Worm (Caenorhabditis elegans): ENCODE results near the gene K10H10.10.

K10H10.10 gene

DNA sequence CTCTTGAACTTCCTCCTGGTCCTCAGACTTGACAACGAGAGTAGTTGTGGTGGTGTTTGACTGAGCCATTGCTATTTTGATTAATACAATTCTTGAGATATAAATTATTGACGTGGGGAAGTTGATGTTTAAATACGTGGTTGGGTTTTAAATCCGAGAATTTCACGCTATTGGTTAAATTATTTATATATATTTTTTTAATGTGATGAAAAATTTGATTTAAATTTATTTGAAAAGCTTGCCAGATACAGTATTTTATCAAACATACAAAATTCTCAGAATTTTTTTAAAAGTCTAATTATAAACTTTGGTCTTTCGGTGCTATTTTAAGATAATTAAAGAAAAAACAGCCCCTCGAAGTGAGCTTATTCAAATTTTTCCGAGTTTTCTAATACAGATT, at the start of gene K10H10.10, which contains the start of gene K10H10.7:
Gene K10H10.10, plus strand, starts transcription at position 204 of the 400 bp plus-strand sequence.
Gene K10H10.7, minus strand, starts transcription at position 101 of the 400 bp plus-strand sequence.
- TF ChIP-seq klf-2 (GFP tag; conservative IDR thresholded peaks at IDR 0.05) (no peak), ztf-23 (GFP tag; IDR thresholded peaks at IDR 0.05) (no peak), ref-1 (GFP tag; conservative IDR thresholded peaks at IDR 0.05) (no peak), T22C8.4 (GFP tag; IDR thresholded peaks at IDR 0.05) (no peak), tab-1 (GFP tag; IDR thresholded peaks at IDR 0.05) (no peak), flt-1 (GFP tag; IDR thresholded peaks at IDR 0.05) (no peak), ztf-29 (GFP tag; IDR thresholded peaks at IDR 0.05) (no peak), cog-1 (tag; optimal IDR thresholded peaks at IDR 0.05) (no peak), med-1 (GFP tag; optimal IDR thresholded peaks at IDR 0.05; ENCODE audit: insufficient read depth) (no peak)

DNA sequence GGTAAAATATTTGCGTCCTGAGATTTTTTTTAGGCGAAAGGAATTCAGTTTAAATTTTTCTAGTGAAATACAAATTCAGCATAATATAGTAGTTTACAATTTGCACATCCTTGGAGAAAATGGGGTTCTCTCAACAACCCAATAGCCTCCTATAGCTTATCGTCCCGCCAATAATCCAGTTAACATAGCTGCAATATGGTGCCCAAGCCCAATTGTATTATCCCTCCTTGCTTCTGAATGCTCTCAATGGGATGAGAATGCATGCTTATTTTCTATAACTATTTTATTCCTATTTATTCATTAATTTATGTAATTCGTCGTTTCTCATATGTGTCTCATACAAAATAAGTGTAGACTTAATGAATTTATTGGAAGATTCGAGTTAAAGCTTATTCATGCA, 37.5 kb upstream of the K10H10.10 start:
- TF ChIP-seq med-1 (GFP tag; optimal IDR thresholded peaks at IDR 0.05; ENCODE audit: insufficient read depth) = no peak
- no peak for TF ChIP-seq klf-2 (GFP tag; conservative IDR thresholded peaks at IDR 0.05)
- no peak for TF ChIP-seq ztf-29 (GFP tag; IDR thresholded peaks at IDR 0.05)
- no peak for TF ChIP-seq ref-1 (GFP tag; conservative IDR thresholded peaks at IDR 0.05)
- no peak for TF ChIP-seq ztf-23 (GFP tag; IDR thresholded peaks at IDR 0.05)
- no peak for TF ChIP-seq cog-1 (tag; optimal IDR thresholded peaks at IDR 0.05)
- no peak for TF ChIP-seq T22C8.4 (GFP tag; IDR thresholded peaks at IDR 0.05)
- no peak for TF ChIP-seq tab-1 (GFP tag; IDR thresholded peaks at IDR 0.05)
- no peak for TF ChIP-seq flt-1 (GFP tag; IDR thresholded peaks at IDR 0.05)

DNA sequence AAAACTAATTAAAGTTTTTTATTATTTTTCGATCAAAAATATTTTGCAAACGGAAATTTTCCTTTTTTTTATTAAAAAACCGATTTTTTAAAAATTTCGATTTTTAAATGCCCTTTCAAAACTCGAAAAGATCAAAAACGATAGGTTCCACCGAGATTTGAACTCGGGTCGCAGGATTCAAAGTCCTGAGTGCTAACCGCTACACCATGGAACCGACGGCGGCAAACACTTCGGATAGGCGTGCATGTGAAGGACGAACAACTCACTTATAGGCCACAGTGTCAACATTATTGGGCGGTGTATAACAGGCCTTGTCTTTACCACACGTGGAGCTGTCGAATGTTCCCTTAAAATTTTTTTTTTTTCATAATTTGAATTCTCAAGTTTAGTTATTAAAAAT, 32.9 kb upstream of the K10H10.10 start:
- TF ChIP-seq tab-1 (GFP tag; IDR thresholded peaks at IDR 0.05) (peak; percentile 64; the same call in 1 of the 2 replicates), med-1 (GFP tag; optimal IDR thresholded peaks at IDR 0.05; ENCODE audit: insufficient read depth) (no peak), ztf-23 (GFP tag; IDR thresholded peaks at IDR 0.05) (no peak), flt-1 (GFP tag; IDR thresholded peaks at IDR 0.05) (peak; percentile 81)

DNA sequence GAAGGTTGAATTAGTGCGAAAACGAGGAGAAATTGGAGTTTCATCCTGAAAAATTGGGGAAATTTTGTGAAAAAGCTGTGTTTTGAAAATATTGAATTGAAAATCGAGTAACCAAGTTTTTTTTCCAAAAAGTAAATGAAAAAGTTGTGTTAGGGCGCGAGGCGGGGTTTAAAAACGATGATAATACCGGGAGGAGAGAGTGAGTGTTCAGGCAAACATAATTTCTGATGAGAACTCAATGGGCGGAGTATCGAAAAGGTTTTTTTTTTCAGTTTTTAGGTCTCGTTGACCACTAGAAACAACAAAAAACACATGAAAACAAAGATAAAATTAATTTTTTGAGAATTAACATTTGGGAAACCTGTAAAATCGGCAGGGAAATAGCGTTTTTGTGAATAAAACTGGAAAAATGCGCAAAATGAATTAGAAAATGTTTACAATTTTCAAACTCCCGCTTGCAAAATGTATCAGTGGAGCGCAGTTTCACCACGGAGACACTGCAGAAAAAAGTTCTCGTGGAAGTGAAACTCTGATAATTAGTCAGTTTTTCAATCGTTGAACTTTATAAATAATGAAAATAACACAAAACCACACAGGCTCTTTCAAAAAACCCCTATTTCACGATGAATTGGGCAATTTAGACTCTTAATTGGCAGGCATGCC, 27.9 kb upstream of the K10H10.10 start, which contains the start of gene C13B4.1:
Gene C13B4.1, minus strand, starts transcription at position 51 of the 663 bp plus-strand sequence.
- no peak for TF ChIP-seq ref-1 (GFP tag; conservative IDR thresholded peaks at IDR 0.05)
- TF ChIP-seq T22C8.4 (GFP tag; IDR thresholded peaks at IDR 0.05) = no peak
- no peak for TF ChIP-seq med-1 (GFP tag; optimal IDR thresholded peaks at IDR 0.05; ENCODE audit: insufficient read depth)
- 0 out of 2 replicates have a peak, but pooled peaks have one; percentile 9 for TF ChIP-seq ztf-23 (GFP tag; IDR thresholded peaks at IDR 0.05)

DNA sequence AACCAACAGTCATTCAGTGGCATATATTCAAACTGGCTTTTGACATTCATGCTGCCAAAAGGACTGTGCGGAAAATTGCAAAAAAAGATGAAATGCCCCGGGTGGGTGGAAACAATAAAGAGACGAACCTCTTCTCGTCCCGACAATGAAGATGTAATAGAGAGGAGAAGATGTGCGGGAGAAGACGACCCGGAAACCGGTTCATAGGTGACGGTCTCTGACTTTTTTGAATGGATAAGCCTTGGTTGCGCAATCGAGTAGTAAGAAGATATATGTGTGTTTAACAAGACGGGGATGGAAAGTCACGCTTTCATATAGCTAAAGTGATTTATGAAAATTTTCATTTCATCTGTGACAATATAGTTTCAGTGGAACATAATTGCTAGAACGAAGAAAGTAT, 26.8 kb upstream of the K10H10.10 start:
- TF ChIP-seq flt-1 (GFP tag; IDR thresholded peaks at IDR 0.05) (no peak), tab-1 (GFP tag; IDR thresholded peaks at IDR 0.05) (no peak), ref-1 (GFP tag; conservative IDR thresholded peaks at IDR 0.05) (no peak), ztf-29 (GFP tag; IDR thresholded peaks at IDR 0.05) (no peak), T22C8.4 (GFP tag; IDR thresholded peaks at IDR 0.05) (no peak), ztf-23 (GFP tag; IDR thresholded peaks at IDR 0.05) (no peak), klf-2 (GFP tag; conservative IDR thresholded peaks at IDR 0.05) (no peak), med-1 (GFP tag; optimal IDR thresholded peaks at IDR 0.05; ENCODE audit: insufficient read depth) (no peak), cog-1 (tag; optimal IDR thresholded peaks at IDR 0.05) (no peak)

DNA sequence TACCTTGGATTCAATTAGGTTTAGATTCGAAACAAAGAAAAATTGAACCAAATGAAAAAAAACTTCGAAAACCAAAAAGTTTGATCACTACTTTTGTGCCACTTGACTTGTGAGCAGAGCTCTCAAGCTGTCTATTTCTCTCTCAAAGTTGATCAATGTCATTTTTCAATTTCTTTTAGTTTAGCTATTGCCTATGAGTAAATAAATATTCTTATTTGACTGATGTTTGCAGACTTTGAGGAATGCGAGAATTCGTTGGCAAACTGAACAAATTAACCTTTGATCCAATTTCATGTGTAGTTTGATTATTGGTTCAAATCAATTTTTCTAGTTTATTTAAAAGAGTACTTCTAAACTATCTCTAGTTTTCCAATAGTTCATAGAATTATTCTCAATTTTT, 23.8 kb upstream of the K10H10.10 start:
- TF ChIP-seq med-1 (GFP tag; optimal IDR thresholded peaks at IDR 0.05; ENCODE audit: insufficient read depth) (no peak), T22C8.4 (GFP tag; IDR thresholded peaks at IDR 0.05) (no peak), cog-1 (tag; optimal IDR thresholded peaks at IDR 0.05) (no peak), ztf-23 (GFP tag; IDR thresholded peaks at IDR 0.05) (no peak), klf-2 (GFP tag; conservative IDR thresholded peaks at IDR 0.05) (no peak), ref-1 (GFP tag; conservative IDR thresholded peaks at IDR 0.05) (no peak), ztf-29 (GFP tag; IDR thresholded peaks at IDR 0.05) (no peak), flt-1 (GFP tag; IDR thresholded peaks at IDR 0.05) (no peak), tab-1 (GFP tag; IDR thresholded peaks at IDR 0.05) (no peak)

DNA sequence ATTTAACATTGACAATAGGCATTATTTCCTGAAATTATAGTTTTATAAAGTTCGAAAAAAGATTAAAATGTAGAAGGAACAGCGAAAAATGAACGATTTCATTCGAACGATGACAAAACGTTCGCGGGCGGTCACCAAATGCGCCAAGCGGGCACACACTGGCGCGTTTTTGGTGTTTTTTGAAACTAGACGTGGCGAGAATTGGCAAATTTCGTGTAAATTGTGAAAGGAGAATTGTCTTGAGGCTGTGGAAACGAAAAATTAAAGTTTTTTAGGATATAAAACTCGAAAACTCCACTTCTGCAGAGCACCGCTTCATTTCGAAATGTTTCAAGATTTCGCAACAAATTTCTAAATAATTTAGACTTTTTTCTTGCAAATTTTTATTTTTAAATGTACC, 18.9 kb upstream of the K10H10.10 start, which contains the start of gene usp-14:
Gene usp-14, minus strand, starts transcription at position 28 of the 400 bp plus-strand sequence.
- TF ChIP-seq ztf-23 (GFP tag; IDR thresholded peaks at IDR 0.05) (peak; percentile 62; the same call in 1 of the 2 replicates), klf-2 (GFP tag; conservative IDR thresholded peaks at IDR 0.05) (no peak)

DNA sequence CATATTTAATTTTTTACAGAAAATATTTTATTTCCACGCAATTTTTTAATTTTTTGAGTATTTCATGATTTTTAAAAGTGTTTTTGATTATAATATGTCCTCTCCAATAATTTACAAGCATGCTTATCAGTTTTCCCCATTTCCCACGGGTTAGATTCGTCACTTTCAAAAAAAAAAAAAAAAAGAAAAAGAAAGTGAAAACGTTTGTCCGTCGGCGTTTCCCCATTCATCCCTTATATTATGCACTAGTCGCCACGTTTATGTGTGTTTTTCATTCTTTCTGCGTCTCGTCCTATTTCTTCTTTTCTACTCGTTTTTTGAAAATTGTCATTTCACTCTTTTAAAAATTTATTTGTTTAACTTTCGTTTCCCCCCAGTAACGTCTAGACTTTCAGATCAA, 18.2 kb upstream of the K10H10.10 start, which contains the start of gene vnut-1:
Gene vnut-1, plus strand, starts transcription at position 396 of the 400 bp plus-strand sequence.
- TF ChIP-seq med-1 (GFP tag; optimal IDR thresholded peaks at IDR 0.05; ENCODE audit: insufficient read depth) = no peak
- no peak for TF ChIP-seq T22C8.4 (GFP tag; IDR thresholded peaks at IDR 0.05)
- no peak for TF ChIP-seq ztf-23 (GFP tag; IDR thresholded peaks at IDR 0.05)
- TF ChIP-seq cog-1 (tag; optimal IDR thresholded peaks at IDR 0.05) = no peak
- 0 out of 2 replicates have a peak, but pooled peaks have one; percentile 24 for TF ChIP-seq flt-1 (GFP tag; IDR thresholded peaks at IDR 0.05)

DNA sequence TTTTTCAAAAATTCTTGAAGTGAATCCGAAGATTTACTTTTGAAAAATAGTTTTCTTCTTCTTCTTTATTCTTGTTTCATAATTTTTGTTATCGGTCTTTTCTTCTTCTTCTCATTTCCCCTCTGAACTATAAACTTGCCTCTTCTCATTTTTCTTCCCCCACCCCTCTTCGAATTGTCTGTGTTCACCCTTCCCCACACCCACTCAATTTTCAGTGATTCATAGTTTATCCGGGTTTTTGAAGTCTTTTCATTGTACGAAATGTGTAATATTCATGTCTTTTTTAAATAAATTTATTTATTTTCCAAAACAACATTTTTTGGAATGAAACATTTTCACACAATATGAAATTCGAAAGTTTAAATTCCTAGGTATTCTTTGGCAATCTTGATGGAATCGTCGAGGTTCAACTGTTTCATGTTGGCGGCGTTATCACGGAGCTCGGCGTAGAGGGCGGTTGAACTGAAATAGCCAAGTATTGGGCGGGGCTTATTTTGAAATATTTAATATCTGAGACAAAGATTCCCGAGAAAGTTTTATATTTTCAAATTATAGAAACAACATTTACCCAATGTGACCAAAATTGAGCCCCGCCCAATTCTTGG, 14.9 kb upstream of the K10H10.10 start:
- TF ChIP-seq klf-2 (GFP tag; conservative IDR thresholded peaks at IDR 0.05) (no peak), ref-1 (GFP tag; conservative IDR thresholded peaks at IDR 0.05) (no peak), ztf-29 (GFP tag; IDR thresholded peaks at IDR 0.05) (no peak), cog-1 (tag; optimal IDR thresholded peaks at IDR 0.05) (no peak), flt-1 (GFP tag; IDR thresholded peaks at IDR 0.05) (no peak), tab-1 (GFP tag; IDR thresholded peaks at IDR 0.05) (no peak), T22C8.4 (GFP tag; IDR thresholded peaks at IDR 0.05) (no peak), ztf-23 (GFP tag; IDR thresholded peaks at IDR 0.05) (no peak), med-1 (GFP tag; optimal IDR thresholded peaks at IDR 0.05; ENCODE audit: insufficient read depth) (no peak)

DNA sequence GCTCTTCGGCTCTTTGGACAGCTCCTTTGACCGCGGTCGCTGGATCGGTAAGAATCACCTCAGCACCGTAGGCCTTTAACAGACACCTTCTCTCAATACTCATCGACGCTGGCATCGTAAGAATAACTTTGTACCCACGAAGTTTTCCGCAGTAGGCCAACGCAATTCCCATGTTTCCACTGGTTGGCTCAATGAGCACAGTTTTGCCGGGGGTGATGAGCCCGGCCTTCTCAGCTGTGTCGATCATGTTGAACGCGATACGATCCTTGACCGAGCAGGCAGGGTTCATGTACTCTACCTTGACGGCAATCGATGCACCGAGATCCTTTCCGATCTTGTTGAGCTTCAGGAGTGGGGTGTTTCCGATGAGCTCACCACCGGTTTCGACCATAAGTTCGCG, 13.6 kb upstream of the K10H10.10 start:
- TF ChIP-seq cog-1 (tag; optimal IDR thresholded peaks at IDR 0.05) (no peak), tab-1 (GFP tag; IDR thresholded peaks at IDR 0.05) (no peak), flt-1 (GFP tag; IDR thresholded peaks at IDR 0.05) (no peak), T22C8.4 (GFP tag; IDR thresholded peaks at IDR 0.05) (no peak), med-1 (GFP tag; optimal IDR thresholded peaks at IDR 0.05; ENCODE audit: insufficient read depth) (no peak), ref-1 (GFP tag; conservative IDR thresholded peaks at IDR 0.05) (no peak), ztf-29 (GFP tag; IDR thresholded peaks at IDR 0.05) (no peak), ztf-23 (GFP tag; IDR thresholded peaks at IDR 0.05) (no peak), klf-2 (GFP tag; conservative IDR thresholded peaks at IDR 0.05) (no peak)
